Worm (Caenorhabditis elegans) whole organism, late embryonic: ENCODE results near the gene gos-28.

Experiments used
- C38D4.7 ChIP-seq: fragments of 200-800 bp; sonication (Bioruptor generic); optimal IDR thresholded peaks from 2 replicates; lab custom pipeline; 2018; ENCODE audit warnings: mild to moderate bottlenecking, missing genetic modification characterization, moderate library complexity, missing compliant biosample characterization
- K09A11.1 ChIP-seq: sonication (generic microtip); optimal IDR thresholded peaks from 2 replicates; lab custom pipeline; 2017; ENCODE audit warnings: antibody characterized with exemption, mild to moderate bottlenecking, missing genetic modification characterization, missing compliant biosample characterization; ENCODE audit not compliant: insufficient read depth
- T23F11.4 ChIP-seq: fragments of 200-800 bp; sonication (Bioruptor generic); optimal IDR thresholded peaks from 2 replicates; lab custom pipeline; 2018; ENCODE audit warnings: mild to moderate bottlenecking, missing genetic modification characterization, missing compliant biosample characterization
- ceh-18 ChIP-seq: sonication (generic microtip); optimal IDR thresholded peaks from 2 replicates; lab custom pipeline; 2016; ENCODE audit warnings: missing genetic modification characterization, missing compliant biosample characterization
- ceh-24 ChIP-seq: sonication (generic microtip); optimal IDR thresholded peaks from 2 replicates; lab custom pipeline; 2016; ENCODE audit warnings: mild to moderate bottlenecking, missing genetic modification characterization, missing compliant biosample characterization
- ceh-31 ChIP-seq: sonication (generic microtip); optimal IDR thresholded peaks from 2 replicates; lab custom pipeline; 2016; ENCODE audit warnings: missing genetic modification characterization, missing compliant biosample characterization
- ceh-34 ChIP-seq: sonication (generic microtip); optimal IDR thresholded peaks from 2 replicates; lab custom pipeline; 2016; ENCODE audit warnings: mild to moderate bottlenecking, missing genetic modification characterization, missing compliant biosample characterization
- ceh-45 ChIP-seq: fragments of 200-800 bp; sonication (Bioruptor generic); IDR thresholded peaks from 2 replicates; pipeline ENCODE4 v1.3.6; 2022; ENCODE audit warnings: missing genetic modification reagents, missing genetic modification characterization, missing compliant biosample characterization
- ceh-9 ChIP-seq: sonication (generic microtip); optimal IDR thresholded peaks from 2 replicates; lab custom pipeline; 2016; ENCODE audit warnings: mild to moderate bottlenecking, missing genetic modification characterization, inconsistent platforms, missing compliant biosample characterization
- dve-1 ChIP-seq: sonication (generic microtip); optimal IDR thresholded peaks from 2 replicates; lab custom pipeline; 2017; ENCODE audit warnings: antibody characterized with exemption, mild to moderate bottlenecking, missing genetic modification characterization, missing compliant biosample characterization
- ets-4 ChIP-seq: sonication (generic microtip); optimal IDR thresholded peaks from 2 replicates; lab custom pipeline; 2016; ENCODE audit warnings: missing genetic modification characterization, missing compliant biosample characterization
- fax-1 ChIP-seq: sonication (generic microtip); optimal IDR thresholded peaks from 2 replicates; lab custom pipeline; 2016; ENCODE audit warnings: missing genotype, missing genetic modification characterization, missing compliant biosample characterization
- fkh-10 ChIP-seq: fragments of 150-350 bp; optimal IDR thresholded peaks from 2 replicates; lab custom pipeline; 2014; ENCODE audit warnings: missing biosample characterization, missing genetic modification reagents, missing genetic modification characterization
- fkh-6 ChIP-seq: sonication (generic microtip); optimal IDR thresholded peaks from 2 replicates; lab custom pipeline; 2016; ENCODE audit warnings: missing genetic modification characterization, missing compliant biosample characterization
- gmeb-2 ChIP-seq: sonication (generic microtip); optimal IDR thresholded peaks from 2 replicates; lab custom pipeline; 2016; ENCODE audit warnings: missing genetic modification characterization, inconsistent platforms, missing compliant biosample characterization
- hlh-13 ChIP-seq: fragments of 200-800 bp; sonication (Bioruptor generic); optimal IDR thresholded peaks from 2 replicates; lab custom pipeline; 2018; ENCODE audit warnings: mild to moderate bottlenecking, missing genetic modification characterization, missing compliant biosample characterization
- hlh-30 ChIP-seq: sonication (generic microtip); optimal IDR thresholded peaks from 2 replicates; lab custom pipeline; 2017; ENCODE audit warnings: antibody characterized with exemption, missing genetic modification characterization, missing compliant biosample characterization; ENCODE audit not compliant: insufficient read depth
- hlh-8 ChIP-seq: sonication (generic microtip); optimal IDR thresholded peaks from 2 replicates; lab custom pipeline; 2016; ENCODE audit warnings: missing genotype, missing genetic modification characterization, missing compliant biosample characterization
- lin-11 ChIP-seq: fragments of 200-800 bp; sonication (Bioruptor generic); optimal IDR thresholded peaks from 2 replicates; lab custom pipeline; 2018; ENCODE audit warnings: mild to moderate bottlenecking, missing genetic modification characterization, missing compliant biosample characterization
- nhr-11 ChIP-seq: fragments of 150-350 bp; optimal IDR thresholded peaks from 2 replicates; lab custom pipeline; 2014; ENCODE audit warnings: missing biosample characterization, missing genetic modification characterization
- nhr-232 ChIP-seq: sonication (generic microtip); optimal IDR thresholded peaks from 2 replicates; lab custom pipeline; 2016; ENCODE audit warnings: missing genetic modification characterization, missing compliant biosample characterization
- npax-4 ChIP-seq: sonication (generic microtip); optimal IDR thresholded peaks from 2 replicates; lab custom pipeline; 2016; ENCODE audit warnings: missing genetic modification characterization, missing compliant biosample characterization
- odd-2 ChIP-seq: sonication (generic microtip); optimal IDR thresholded peaks from 2 replicates; lab custom pipeline; 2017; ENCODE audit warnings: antibody characterized with exemption, mild to moderate bottlenecking, missing genetic modification characterization, missing compliant biosample characterization
- pag-3 ChIP-seq: sonication (generic microtip); optimal IDR thresholded peaks from 2 replicates; lab custom pipeline; 2016; ENCODE audit warnings: missing compliant biosample characterization, missing genetic modification characterization, borderline replicate concordance
- pat-9 ChIP-seq: fragments of 200-800 bp; sonication (Bioruptor generic); optimal IDR thresholded peaks from 2 replicates; lab custom pipeline; 2018; ENCODE audit warnings: mild to moderate bottlenecking, missing genetic modification characterization, moderate library complexity, missing compliant biosample characterization
- pax-1 ChIP-seq: fragments of 150-350 bp; optimal IDR thresholded peaks from 2 replicates; lab custom pipeline; 2014; ENCODE audit warnings: missing biosample characterization, missing genetic modification characterization
- pha-2 ChIP-seq: sonication (generic microtip); optimal IDR thresholded peaks from 2 replicates; lab custom pipeline; 2017; ENCODE audit warnings: mild to moderate bottlenecking, missing genetic modification characterization, missing compliant biosample characterization
- pros-1 ChIP-seq: fragments of 150-350 bp; optimal IDR thresholded peaks from 2 replicates; lab custom pipeline; 2014; ENCODE audit warnings: missing biosample characterization, missing genetic modification reagents, missing genetic modification characterization
- sdc-2 ChIP-seq: sonication (generic microtip); optimal IDR thresholded peaks from 2 replicates; lab custom pipeline; 2016; ENCODE audit warnings: missing genotype, missing genetic modification characterization, missing compliant biosample characterization
- sox-2 ChIP-seq: fragments of 200-800 bp; sonication (Bioruptor generic); IDR thresholded peaks from 2 replicates; pipeline ENCODE4 v1.3.6; 2022; ENCODE audit warnings: missing genetic modification reagents, missing genetic modification characterization, missing compliant biosample characterization
- tbx-7 ChIP-seq: sonication (generic microtip); optimal IDR thresholded peaks from 2 replicates; lab custom pipeline; 2016; ENCODE audit warnings: missing genotype, missing genetic modification characterization, missing compliant biosample characterization
- ttx-3 ChIP-seq: sonication (generic microtip); optimal IDR thresholded peaks from 2 replicates; lab custom pipeline; 2016; ENCODE audit warnings: missing genetic modification reagents, missing genetic modification characterization, missing compliant biosample characterization
- unc-3 ChIP-seq, 2 experiments: fragments of 200-800 bp in 1 of 2; sonication (Bioruptor generic) in 1 of 2; sonication (generic microtip) in 1 of 2; conservative IDR thresholded peaks in 1 of 2; optimal IDR thresholded peaks in 1 of 2; 2 replicates each; pipeline versions ENCODE4 v1.3.6 to Lab custom; 2016 to 2022; ENCODE audit warnings: missing compliant biosample characterization in 2 of 2, missing genetic modification characterization in 2 of 2, missing genetic modification reagents in 1 of 2
- unc-86 ChIP-seq: sonication (generic microtip); optimal IDR thresholded peaks from 2 replicates; lab custom pipeline; 2016; ENCODE audit warnings: missing genetic modification characterization, missing compliant biosample characterization
- zip-5 ChIP-seq: sonication (generic microtip); optimal IDR thresholded peaks from 2 replicates; lab custom pipeline; 2016; ENCODE audit warnings: missing genetic modification characterization, missing compliant biosample characterization
- ztf-16 ChIP-seq: sonication (generic microtip); optimal IDR thresholded peaks from 2 replicates; lab custom pipeline; 2017; ENCODE audit warnings: missing genetic modification characterization, missing compliant biosample characterization

Gene gos-28

ce11 chrIII:7310662-7311340, 38.2 kb downstream of the gos-28 start, which contains the start of the genes F56C9.6 and F56C9.3:
Gene F56C9.6, minus strand, starts transcription at chrIII:7310773.
Gene F56C9.3, plus strand, starts transcription at chrIII:7311290.
- no peak for TF ChIP-seq fax-1 (tag; lab: Kevin White, UChicago)
- no peak for TF ChIP-seq odd-2 (tag; lab: Kevin White, UChicago)
- TF ChIP-seq nhr-232 = no peak
- TF ChIP-seq tbx-7 (tag; lab: Kevin White, UChicago) = no peak
- no peak for TF ChIP-seq ceh-24 (tag; lab: Kevin White, UChicago)
- TF ChIP-seq gmeb-2 (tag; lab: Kevin White, UChicago) = no peak
- no peak for TF ChIP-seq K09A11.1 (tag; lab: Kevin White, UChicago)
- TF ChIP-seq zip-5 = no peak
- TF ChIP-seq ceh-34 (tag; lab: Kevin White, UChicago) = no peak
- TF ChIP-seq unc-3 (GFP tag; conservative IDR thresholded peaks at IDR 0.05; lab: Robert Waterston, UW) = no peak
- TF ChIP-seq unc-3 (tag; optimal IDR thresholded peaks at IDR 0.05; lab: Kevin White, UChicago) = no peak
- no peak for TF ChIP-seq hlh-13 (GFP tag; lab: Kevin White, UChicago)
- no peak for TF ChIP-seq ceh-31 (tag; lab: Kevin White, UChicago)
- TF ChIP-seq nhr-11 (tag; lab: Kevin White, UChicago) = no peak
- TF ChIP-seq ceh-9 (tag; lab: Kevin White, UChicago) = no peak
- no peak for TF ChIP-seq fkh-10 (GFP tag; lab: Kevin White, UChicago)
- no peak for TF ChIP-seq ceh-18 (tag; lab: Kevin White, UChicago)
- TF ChIP-seq hlh-30 (tag; lab: Kevin White, UChicago) = no peak
- no peak for TF ChIP-seq npax-4
- TF ChIP-seq sox-2 (GFP tag; lab: Robert Waterston, UW) = no peak
- TF ChIP-seq T23F11.4 (GFP tag; lab: Kevin White, UChicago) = no peak

ce11 chrIII:7308600-7309109, 40.3 kb downstream of the gos-28 start, which contains the start of gene acbp-4:
Gene acbp-4, minus strand, starts transcription at chrIII:7309109.
- no peak for TF ChIP-seq dve-1 (tag; lab: Kevin White, UChicago)
- no peak for TF ChIP-seq hlh-8 (tag; lab: Kevin White, UChicago)
- TF ChIP-seq C38D4.7 (GFP tag; lab: Kevin White, UChicago) = no peak
- no peak for TF ChIP-seq zip-5
- no peak for TF ChIP-seq pha-2 (tag; lab: Kevin White, UChicago)
- no peak for TF ChIP-seq sdc-2 (tag; lab: Kevin White, UChicago)
- TF ChIP-seq ceh-34 (tag; lab: Kevin White, UChicago) = no peak
- no peak for TF ChIP-seq ceh-45
- no peak for TF ChIP-seq pat-9 (tag; lab: Kevin White, UChicago)
- TF ChIP-seq pros-1 (tag; lab: Kevin White, UChicago) = no peak
- no peak for TF ChIP-seq ets-4 (tag; lab: Kevin White, UChicago)
- no peak for TF ChIP-seq pax-1 (tag; lab: Kevin White, UChicago)
- TF ChIP-seq unc-86 (tag; lab: Kevin White, UChicago) = no peak
- no peak for TF ChIP-seq tbx-7 (tag; lab: Kevin White, UChicago)

- no peak for TF ChIP-seq pag-3
- TF ChIP-seq ttx-3 (tag; lab: Kevin White, UChicago) = no peak
- no peak for TF ChIP-seq gmeb-2 (tag; lab: Kevin White, UChicago)
- no peak for TF ChIP-seq fkh-6
- TF ChIP-seq ztf-16 = no peak
- TF ChIP-seq lin-11 (tag; lab: Kevin White, UChicago) = no peak
Observed at ce11 chrIII:7305649-7305977, 43.4 kb downstream of the gos-28 start.
